Comparison of ENCODE assay signal across 1 fruit fly cellular context in genomic region chr3R:24749055-24749992, dm6.
TF ChIP-seq lines count a peak whose summit lies in the region.

TSS of gene tld (plus strand) at chr3R:24749731.

TF ChIP-seq in whole organism, embryonic, 481 proteins besides CTCF, POLR2A, EP300 and RAD21 (continued from another document):
- TF ChIP-seq E2f1 (GFP tag; IDR thresholded peaks at IDR 0.05; lab: Robert Waterston, UW), result no peak
- no peak for TF ChIP-seq CG42726 (GFP tag; IDR thresholded peaks at IDR 0.05; lab: Robert Waterston, UW; ENCODE audit: partially characterized antibody)
